Worm (Caenorhabditis elegans): ENCODE results near the gene F59A6.13.

Gene F59A6.13

DNA sequence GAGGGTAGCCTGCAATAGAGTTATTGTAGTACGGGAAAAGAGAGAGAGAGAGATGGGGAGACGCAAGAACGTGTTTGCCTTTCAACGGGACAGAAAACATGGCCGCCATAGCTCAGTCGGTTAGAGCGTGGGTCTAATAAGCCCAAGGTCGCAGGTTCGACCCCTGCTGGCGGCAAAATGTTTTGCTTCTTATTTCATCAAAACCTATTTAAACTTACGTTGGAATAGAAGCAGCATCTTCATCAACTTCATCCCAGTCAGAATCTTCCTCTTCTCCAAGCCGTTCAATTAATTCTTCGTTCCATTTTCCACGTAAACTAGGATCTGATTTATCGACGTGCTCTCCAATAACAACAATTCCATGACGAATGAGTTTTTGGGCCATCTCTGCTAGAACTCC, 10.1 kb downstream of the F59A6.13 start (continued):
- TF ChIP-seq F57A8.1 (GFP tag; optimal IDR thresholded peaks at IDR 0.05) (no peak), sdz-38 (tag; optimal IDR thresholded peaks at IDR 0.05) (no peak), F57C9.4 (tag; optimal IDR thresholded peaks at IDR 0.05) (no peak), nhr-90 (tag; optimal IDR thresholded peaks at IDR 0.05) (peak; percentile 76), egrh-3 (GFP tag; IDR thresholded peaks at IDR 0.05) (peak; percentile 39; the same call in 1 of the 2 replicates), athp-1 (tag; optimal IDR thresholded peaks at IDR 0.05) (peak; percentile 74), ama-1 (optimal IDR thresholded peaks at IDR 0.05) (no peak), ama-1 (GFP tag; optimal IDR thresholded peaks at IDR 0.05) (peak; percentile 59 to 60), attf-6 (GFP tag; IDR thresholded peaks at IDR 0.05) (peak; percentile 73), tbx-9 (tag; optimal IDR thresholded peaks at IDR 0.05; ENCODE audit: borderline replicate concordance) (no peak), hlh-26 (GFP tag; conservative IDR thresholded peaks at IDR 0.05) (no peak), C06A6.2 (GFP tag; conservative IDR thresholded peaks at IDR 0.05) (peak; percentile 35; the same call in 1 of the 2 replicates), Y56A3A.18 (GFP tag; IDR thresholded peaks at IDR 0.05) (0 out of 2 replicates have a peak, but pooled peaks have one; percentile 37), die-1 (tag; optimal IDR thresholded peaks at IDR 0.05) (peak; percentile 81), ztf-3 (GFP tag; optimal IDR thresholded peaks at IDR 0.05) (no peak), snpc-1.1 (tag; optimal IDR thresholded peaks at IDR 0.05; ENCODE audit: insufficient read depth) (no peak), efl-1 (GFP tag; optimal IDR thresholded peaks at IDR 0.05) (no peak), cebp-2 (GFP tag; IDR thresholded peaks at IDR 0.05) (peak; percentile 89), lin-26 (GFP tag; IDR thresholded peaks at IDR 0.05) (peak; percentile 89), attf-5 (GFP tag; optimal IDR thresholded peaks at IDR 0.05) (peak; percentile 67), lir-1 (GFP tag; conservative IDR thresholded peaks at IDR 0.05) (no peak; the same call in 1 of the 2 replicates), ekl-4 (GFP tag; IDR thresholded peaks at IDR 0.05) (peak; percentile 63; the same call in 1 of the 2 replicates), ztf-22 (GFP tag; optimal IDR thresholded peaks at IDR 0.05) (no peak), ccch-3 (GFP tag; optimal IDR thresholded peaks at IDR 0.05) (no peak), ztf-6 (GFP tag; IDR thresholded peaks at IDR 0.05) (0 out of 2 replicates have a peak, but pooled peaks have one; percentile 71), ceh-100 (GFP tag; IDR thresholded peaks at IDR 0.05) (peak; percentile 70), F37B4.10 (GFP tag; IDR thresholded peaks at IDR 0.05) (0 out of 2 replicates have a peak, but pooled peaks have one; percentile 78), xnd-1 (tag; optimal IDR thresholded peaks at IDR 0.05) (no peak), zim-3 (tag; optimal IDR thresholded peaks at IDR 0.05) (peak; percentile 53), aptf-3 (GFP tag; IDR thresholded peaks at IDR 0.05) (0 out of 2 replicates have a peak, but pooled peaks have one; percentile 16), F33H1.4 (GFP tag; IDR thresholded peaks at IDR 0.05) (peak; percentile 60), aptf-2 (GFP tag; conservative IDR thresholded peaks at IDR 0.05) (no peak), nhr-27 (tag; optimal IDR thresholded peaks at IDR 0.05) (peak; percentile 74), K12H6.12 (tag; optimal IDR thresholded peaks at IDR 0.05) (peak; percentile 36), B0336.3 (GFP tag; IDR thresholded peaks at IDR 0.05) (peak; percentile 79), lin-35 (GFP tag; optimal IDR thresholded peaks at IDR 0.05) (peak in 1 of 3 experiments; percentile 48), chd-7 (tag; optimal IDR thresholded peaks at IDR 0.05) (peak; percentile 74), madf-6 (GFP tag; IDR thresholded peaks at IDR 0.05) (peak; percentile 77), nhr-179 (tag; optimal IDR thresholded peaks at IDR 0.05) (no peak), Y53F4B.3 (GFP tag; IDR thresholded peaks at IDR 0.05) (no peak; the same call in 1 of the 2 replicates), pbrm-1 (GFP tag; IDR thresholded peaks at IDR 0.05) (peak; percentile 50; the same call in 1 of the 2 replicates), hmg-1.2 (GFP tag; IDR thresholded peaks at IDR 0.05) (peak; percentile 66), gei-17 (GFP tag; optimal IDR thresholded peaks at IDR 0.05) (no peak), snpc-3.4 (tag; optimal IDR thresholded peaks at IDR 0.05) (peak; percentile 62), cebp-1 (GFP tag; IDR thresholded peaks at IDR 0.05) (peak; percentile 57), cebp-1 (tag; optimal IDR thresholded peaks at IDR 0.05) (peak; percentile 69), K11D2.4 (GFP tag; IDR thresholded peaks at IDR 0.05) (no peak), nhr-80 (tag; optimal IDR thresholded peaks at IDR 0.05) (peak; percentile 24), mxl-1 (tag; optimal IDR thresholded peaks at IDR 0.05) (peak; percentile 60)
